Worm (Caenorhabditis elegans): ENCODE data around the gene srg-2.

srg-2 gene

ce11 chrIII:6303114-6303647, 43.2 kb upstream of the srg-2 start, which contains the start of gene F47D12.9 (continued):
- TF ChIP-seq sox-2 (GFP tag; IDR thresholded peaks at IDR 0.05) (peak; percentile 25; the same call in 1 of the 2 replicates), unc-55 (GFP tag; optimal IDR thresholded peaks at IDR 0.05) (peak; percentile 11), madf-2 (tag; optimal IDR thresholded peaks at IDR 0.05) (no peak), unc-3 (GFP tag; conservative IDR thresholded peaks at IDR 0.05) (no peak), unc-3 (tag; optimal IDR thresholded peaks at IDR 0.05) (no peak), eyg-1 (tag; optimal IDR thresholded peaks at IDR 0.05) (no peak), lin-11 (tag; optimal IDR thresholded peaks at IDR 0.05) (no peak), K09A11.1 (tag; optimal IDR thresholded peaks at IDR 0.05; ENCODE audit: insufficient read depth) (no peak), odd-2 (tag; optimal IDR thresholded peaks at IDR 0.05) (no peak)

ce11 chrIII:6301685-6302084, 41.7 kb upstream of the srg-2 start:
- TF ChIP-seq nfya-1 (tag; optimal IDR thresholded peaks at IDR 0.05), result peak; percentile 23

ce11 chrIII:6300297-6300696, 40.3 kb upstream of the srg-2 start:
- TF ChIP-seq fkh-6 (tag; optimal IDR thresholded peaks at IDR 0.05), result no peak
- TF ChIP-seq ztf-16 (tag; optimal IDR thresholded peaks at IDR 0.05), result no peak
- no peak for TF ChIP-seq fkh-10 (GFP tag; optimal IDR thresholded peaks at IDR 0.05)
- TF ChIP-seq ceh-45 (GFP tag; IDR thresholded peaks at IDR 0.05), result no peak
- TF ChIP-seq pax-1 (tag; optimal IDR thresholded peaks at IDR 0.05), result no peak
- TF ChIP-seq unc-42 (tag; optimal IDR thresholded peaks at IDR 0.05), result no peak
- no peak for TF ChIP-seq pha-4 (tag; optimal IDR thresholded peaks at IDR 0.05)
- no peak for TF ChIP-seq lim-6 (tag; optimal IDR thresholded peaks at IDR 0.05)
- no peak for TF ChIP-seq hlh-8 (tag; optimal IDR thresholded peaks at IDR 0.05)
- no peak for TF ChIP-seq sox-4 (tag; optimal IDR thresholded peaks at IDR 0.05)
- TF ChIP-seq ref-2 (tag; optimal IDR thresholded peaks at IDR 0.05), result no peak
- no peak for TF ChIP-seq ets-4 (tag; optimal IDR thresholded peaks at IDR 0.05)
- TF ChIP-seq npax-4 (tag; optimal IDR thresholded peaks at IDR 0.05), result no peak
- no peak for TF ChIP-seq fax-1 (tag; optimal IDR thresholded peaks at IDR 0.05)
- TF ChIP-seq zip-5 (tag; optimal IDR thresholded peaks at IDR 0.05), result no peak
- no peak for TF ChIP-seq pat-9 (tag; optimal IDR thresholded peaks at IDR 0.05)
- no peak for TF ChIP-seq nhr-232 (tag; optimal IDR thresholded peaks at IDR 0.05)
- no peak for TF ChIP-seq C08G9.2 (tag; optimal IDR thresholded peaks at IDR 0.05)
- no peak for TF ChIP-seq Y22D7AL.16 (tag; optimal IDR thresholded peaks at IDR 0.05)

ce11 chrIII:6298131-6298530, 38.1 kb upstream of the srg-2 start, which contains the start of gene F47D12.3:
Gene F47D12.3 (plus strand): TSS chrIII:6298461.
- TF ChIP-seq ceh-31 (tag; optimal IDR thresholded peaks at IDR 0.05) (no peak), sdc-2 (tag; optimal IDR thresholded peaks at IDR 0.05) (no peak)

ce11 chrIII:6297599-6297998, 37.6 kb upstream of the srg-2 start:
- TF ChIP-seq gmeb-2 (tag; optimal IDR thresholded peaks at IDR 0.05), result no peak
- TF ChIP-seq pax-1 (tag; optimal IDR thresholded peaks at IDR 0.05), result no peak
- TF ChIP-seq zip-5 (tag; optimal IDR thresholded peaks at IDR 0.05), result no peak
- TF ChIP-seq fkh-6 (tag; optimal IDR thresholded peaks at IDR 0.05), result no peak
- no peak for TF ChIP-seq pros-1 (tag; optimal IDR thresholded peaks at IDR 0.05)
- TF ChIP-seq ceh-24 (tag; optimal IDR thresholded peaks at IDR 0.05), result no peak
- no peak for TF ChIP-seq sox-2 (GFP tag; IDR thresholded peaks at IDR 0.05)
- TF ChIP-seq nfya-1 (tag; optimal IDR thresholded peaks at IDR 0.05), result no peak
- TF ChIP-seq che-1 (tag; optimal IDR thresholded peaks at IDR 0.05), result no peak
